Worm (Caenorhabditis elegans) whole organism, young adult: ENCODE results near the gene dmd-9.

Experiments used
- B0261.1 ChIP-seq: sonication (generic microtip); optimal IDR thresholded peaks from 2 replicates; lab custom pipeline; 2016; ENCODE audit warnings: mild to moderate bottlenecking, missing genetic modification characterization, moderate library complexity, missing compliant biosample characterization
- C17E4.6 ChIP-seq: fragments of 200-800 bp; sonication (Bioruptor generic); IDR thresholded peaks from 2 replicates; pipeline ENCODE4 v1.3.6; 2022; ENCODE audit warnings: missing genetic modification reagents, missing genetic modification characterization, missing compliant biosample characterization
- F33H1.4 ChIP-seq: fragments of 200-800 bp; sonication (Bioruptor generic); IDR thresholded peaks from 2 replicates; pipeline ENCODE4 v1.3.6; 2022; ENCODE audit warnings: missing genetic modification reagents, missing genetic modification characterization, missing compliant biosample characterization
- F57A8.1 ChIP-seq: fragments of 200-800 bp; sonication (Bioruptor generic); optimal IDR thresholded peaks from 2 replicates; lab custom pipeline; 2018; ENCODE audit warnings: mild to moderate bottlenecking, missing genetic modification characterization, moderate library complexity, missing compliant biosample characterization
- K11D2.4 ChIP-seq: fragments of 200-800 bp; sonication (Bioruptor generic); IDR thresholded peaks from 2 replicates; pipeline ENCODE4 v1.3.6; 2022; ENCODE audit warnings: missing genetic modification reagents, missing genetic modification characterization, missing compliant biosample characterization
- T26A5.8 ChIP-seq: sonication (generic microtip); optimal IDR thresholded peaks from 2 replicates; lab custom pipeline; 2016; ENCODE audit warnings: missing genetic modification characterization, missing compliant biosample characterization
- Y53F4B.3 ChIP-seq: fragments of 200-800 bp; sonication (Bioruptor generic); IDR thresholded peaks from 2 replicates; pipeline ENCODE4 v1.3.6; 2022; ENCODE audit warnings: missing genetic modification reagents, missing genetic modification characterization, missing compliant biosample characterization
- Y56A3A.18 ChIP-seq: fragments of 200-800 bp; sonication (Bioruptor generic); IDR thresholded peaks from 2 replicates; pipeline ENCODE4 v1.3.6; 2022; ENCODE audit warnings: missing genetic modification reagents, missing genetic modification characterization, missing compliant biosample characterization
- Y79H2A.3 ChIP-seq: fragments of 200-800 bp; sonication (Bioruptor generic); conservative IDR thresholded peaks from 2 replicates; pipeline ENCODE4 v1.3.6; 2022; ENCODE audit warnings: missing genetic modification reagents, missing genetic modification characterization, missing compliant biosample characterization
- ZK185.1 ChIP-seq: sonication (generic microtip); optimal IDR thresholded peaks from 2 replicates; lab custom pipeline; 2016; ENCODE audit warnings: mild to moderate bottlenecking, missing genetic modification characterization, missing compliant biosample characterization; ENCODE audit not compliant: poor library complexity, severe bottlenecking
- ama-1 ChIP-seq, 3 experiments: fragments of 150-350 bp in 1 of 3; sonication (generic microtip) in 2 of 3; optimal IDR thresholded peaks; 2 replicates each; lab custom pipeline; 2014 to 2018; ENCODE audit warnings: missing biosample characterization in 2 of 3, missing genetic modification characterization in 2 of 3, missing genetic modification reagents in 2 of 3
- athp-1 ChIP-seq: sonication (generic microtip); optimal IDR thresholded peaks from 2 replicates; lab custom pipeline; 2017; ENCODE audit warnings: mild to moderate bottlenecking, missing genetic modification characterization, missing compliant biosample characterization
- attf-6 ChIP-seq: fragments of 200-800 bp; sonication (Bioruptor generic); IDR thresholded peaks from 2 replicates; pipeline ENCODE4 v1.3.6; 2022; ENCODE audit warnings: missing genetic modification reagents, missing genetic modification characterization, missing compliant biosample characterization
- cebp-1 ChIP-seq, 2 experiments: fragments of 200-800 bp in 1 of 2; sonication (Bioruptor generic) in 1 of 2; sonication (generic microtip) in 1 of 2; IDR thresholded peaks in 1 of 2; optimal IDR thresholded peaks in 1 of 2; 2 replicates each; pipeline versions ENCODE4 v1.3.6 to Lab custom; 2017 to 2022; ENCODE audit warnings: missing compliant biosample characterization in 2 of 2, missing genetic modification characterization in 2 of 2, mild to moderate bottlenecking in 1 of 2, missing genetic modification reagents in 1 of 2, moderate library complexity in 1 of 2
- ceh-100 ChIP-seq: fragments of 200-800 bp; sonication (Bioruptor generic); IDR thresholded peaks from 2 replicates; pipeline ENCODE4 v1.3.6; 2022; ENCODE audit warnings: missing genetic modification reagents, missing genetic modification characterization, missing compliant biosample characterization
- chd-7 ChIP-seq: sonication (generic microtip); optimal IDR thresholded peaks from 2 replicates; lab custom pipeline; 2016; ENCODE audit warnings: mild to moderate bottlenecking, missing genetic modification characterization, moderate library complexity, missing compliant biosample characterization
- efl-1 ChIP-seq: fragments of 150-350 bp; optimal IDR thresholded peaks from 2 replicates; lab custom pipeline; 2014; ENCODE audit warnings: missing biosample characterization, missing genetic modification reagents, missing genetic modification characterization
- egrh-3 ChIP-seq: fragments of 200-800 bp; sonication (Bioruptor generic); IDR thresholded peaks from 2 replicates; pipeline ENCODE4 v1.3.6; 2022; ENCODE audit warnings: missing genetic modification reagents, missing genetic modification characterization, missing compliant biosample characterization
- gei-17 ChIP-seq: fragments of 200-800 bp; sonication (Bioruptor generic); optimal IDR thresholded peaks from 2 replicates; lab custom pipeline; 2018; ENCODE audit warnings: mild to moderate bottlenecking, missing genetic modification characterization, missing compliant biosample characterization
- him-1 ChIP-seq: sonication (generic microtip); optimal IDR thresholded peaks from 2 replicates; lab custom pipeline; 2016; ENCODE audit warnings: missing genotype, missing genetic modification reagents, missing genetic modification characterization, missing compliant biosample characterization
- hmg-1.2 ChIP-seq: fragments of 200-800 bp; sonication (Bioruptor generic); IDR thresholded peaks from 2 replicates; pipeline ENCODE4 v1.3.6; 2022; ENCODE audit warnings: missing genetic modification reagents, missing genetic modification characterization, missing compliant biosample characterization
- hmg-20 ChIP-seq: fragments of 200-800 bp; sonication (Bioruptor generic); IDR thresholded peaks from 2 replicates; pipeline ENCODE4 v1.3.6; 2022; ENCODE audit warnings: missing genetic modification reagents, missing genetic modification characterization, missing compliant biosample characterization
- lag-1 ChIP-seq: fragments of 200-800 bp; sonication (Bioruptor generic); IDR thresholded peaks from 2 replicates; pipeline ENCODE4 v1.3.6; 2022; ENCODE audit warnings: missing genetic modification reagents, missing genetic modification characterization, missing compliant biosample characterization
- let-526 ChIP-seq: fragments of 200-800 bp; sonication (Bioruptor generic); IDR thresholded peaks from 2 replicates; pipeline ENCODE4 v1.3.6; 2022; ENCODE audit warnings: missing genetic modification reagents, missing genetic modification characterization, missing compliant biosample characterization
- madf-6 ChIP-seq: fragments of 200-800 bp; sonication (Bioruptor generic); IDR thresholded peaks from 2 replicates; pipeline ENCODE4 v1.3.6; 2022; ENCODE audit warnings: missing genetic modification reagents, missing genetic modification characterization, missing compliant biosample characterization
- mel-28 ChIP-seq: sonication (generic microtip); optimal IDR thresholded peaks from 2 replicates; lab custom pipeline; 2016; ENCODE audit warnings: borderline replicate concordance, mild to moderate bottlenecking, missing genetic modification characterization, missing compliant biosample characterization
- mes-4 ChIP-seq: sonication (generic microtip); optimal IDR thresholded peaks from 2 replicates; lab custom pipeline; 2016; ENCODE audit warnings: missing genotype, missing genetic modification characterization, missing compliant biosample characterization
- mxl-1 ChIP-seq: sonication (generic microtip); optimal IDR thresholded peaks from 2 replicates; lab custom pipeline; 2016; ENCODE audit warnings: missing genetic modification characterization, missing compliant biosample characterization
- nhr-90 ChIP-seq: sonication (generic microtip); optimal IDR thresholded peaks from 2 replicates; lab custom pipeline; 2016; ENCODE audit warnings: missing genotype, mild to moderate bottlenecking, missing genetic modification characterization, missing compliant biosample characterization
- pha-4 ChIP-seq: fragments of 150-350 bp; sonication (generic microtip); optimal IDR thresholded peaks from 2 replicates; lab custom pipeline; 2014; ENCODE audit warnings: missing biosample characterization, missing genetic modification reagents, missing genetic modification characterization
- sdz-38 ChIP-seq: sonication (generic microtip); optimal IDR thresholded peaks from 2 replicates; lab custom pipeline; 2016; ENCODE audit warnings: missing genotype, missing genetic modification characterization, missing compliant biosample characterization
- sea-2 ChIP-seq: fragments of 200-800 bp; sonication (Bioruptor generic); IDR thresholded peaks from 2 replicates; pipeline ENCODE4 v1.3.6; 2022; ENCODE audit warnings: missing genetic modification characterization, missing compliant biosample characterization
- snpc-3.4 ChIP-seq: sonication (generic microtip); optimal IDR thresholded peaks from 2 replicates; lab custom pipeline; 2017; ENCODE audit warnings: missing genetic modification characterization, mild to moderate bottlenecking, missing compliant biosample characterization, antibody characterized with exemption, moderate library complexity, missing genotype, missing genetic modification reagents
- somi-1 ChIP-seq: fragments of 200-800 bp; sonication (Bioruptor generic); optimal IDR thresholded peaks from 2 replicates; lab custom pipeline; 2018; ENCODE audit warnings: mild to moderate bottlenecking, missing genetic modification characterization, missing compliant biosample characterization
- tbp1 ChIP-seq: fragments of 200-800 bp; sonication (Bioruptor generic); optimal IDR thresholded peaks from 2 replicates; lab custom pipeline; 2018; ENCODE audit warnings: mild to moderate bottlenecking, missing genetic modification characterization, missing compliant biosample characterization
- tbx-9 ChIP-seq: sonication (generic microtip); optimal IDR thresholded peaks from 2 replicates; lab custom pipeline; 2016; ENCODE audit warnings: borderline replicate concordance, missing genetic modification characterization, inconsistent platforms, missing compliant biosample characterization
- zfh-2 ChIP-seq: fragments of 200-800 bp; sonication (Bioruptor generic); conservative IDR thresholded peaks from 2 replicates; pipeline ENCODE4 v1.3.6; 2022; ENCODE audit warnings: missing genetic modification reagents, missing genetic modification characterization, missing compliant biosample characterization
- zim-3 ChIP-seq: sonication (generic microtip); optimal IDR thresholded peaks from 2 replicates; lab custom pipeline; 2017; ENCODE audit warnings: mild to moderate bottlenecking, missing genetic modification characterization, moderate library complexity, missing compliant biosample characterization
- ztf-26 ChIP-seq: sonication (generic microtip); optimal IDR thresholded peaks from 2 replicates; lab custom pipeline; 2017; ENCODE audit warnings: missing genetic modification characterization, missing compliant biosample characterization
- ztf-3 ChIP-seq: fragments of 200-800 bp; sonication (Bioruptor generic); optimal IDR thresholded peaks from 2 replicates; lab custom pipeline; 2018; ENCODE audit warnings: mild to moderate bottlenecking, missing genetic modification characterization, missing compliant biosample characterization

Gene dmd-9

DNA sequence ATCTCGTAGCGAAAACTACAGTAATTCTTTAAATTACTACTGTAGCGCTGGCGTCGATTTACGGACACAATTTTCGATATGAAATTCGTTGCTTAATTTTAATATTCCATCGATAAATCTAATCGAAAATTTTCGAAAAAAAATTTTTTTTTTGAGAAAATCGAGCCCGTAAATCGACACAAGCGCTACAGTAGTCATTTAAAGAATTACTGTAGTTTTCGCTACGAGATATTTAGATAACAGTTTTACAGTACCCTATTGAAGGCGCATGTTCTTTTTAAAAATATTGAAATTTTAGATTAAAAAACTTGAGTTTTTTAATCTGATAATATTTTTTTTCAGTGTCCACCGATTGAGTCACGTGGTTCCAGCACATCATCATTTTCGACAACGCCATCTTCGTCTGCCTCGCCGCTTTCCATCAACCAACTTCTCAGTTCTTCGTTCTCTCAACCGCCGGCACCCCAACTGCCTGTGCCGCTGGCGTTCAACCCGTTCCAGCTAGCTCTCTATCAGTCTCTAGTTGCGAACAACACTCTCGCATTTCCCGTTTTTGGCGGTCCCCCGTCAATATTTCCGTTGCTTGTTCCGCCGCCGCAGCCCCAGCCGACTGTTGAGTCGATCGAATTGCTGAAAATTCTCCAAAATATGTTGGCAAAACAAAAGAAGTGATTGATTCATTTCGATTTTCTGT lies 39.6 kb upstream of the dmd-9 start (continued):
- TF ChIP-seq zim-3 (tag; lab: Kevin White, UChicago) (no peak), C17E4.6 (no peak), Y56A3A.18 (no peak), mxl-1 (tag; lab: Kevin White, UChicago) (no peak)

DNA sequence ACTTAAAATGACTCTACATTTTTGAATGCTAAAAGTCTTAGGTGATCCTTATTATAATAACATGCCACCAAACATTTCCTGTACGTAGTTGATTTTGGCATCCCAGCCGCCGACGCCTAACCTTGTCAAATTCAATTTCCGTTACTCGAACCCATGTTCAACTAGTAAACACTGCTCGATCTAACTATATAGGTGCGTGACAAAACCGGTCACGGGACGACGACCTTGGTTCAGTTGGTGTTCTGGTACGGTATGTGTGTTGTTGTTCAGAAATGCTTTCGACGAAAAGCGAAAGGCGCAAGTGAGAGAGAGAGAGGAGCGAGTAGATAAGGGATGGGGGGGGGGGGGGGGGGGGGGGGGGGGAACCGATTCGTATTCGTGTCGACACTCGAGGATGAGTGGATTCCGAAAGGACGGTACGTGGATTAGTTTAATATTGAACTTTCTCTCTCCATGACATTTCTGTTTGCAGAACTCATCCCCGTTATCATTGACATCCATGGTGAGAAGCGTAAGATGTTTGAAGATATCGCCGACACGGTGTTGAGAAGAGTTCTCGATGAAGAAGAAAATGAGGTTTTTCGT lies 37.7 kb upstream of the dmd-9 start, which contains the start of gene W08E12.8:
W08E12.8 (plus strand) TSS at position 395 of the 585 bp plus-strand sequence.
- TF ChIP-seq efl-1 (GFP tag; lab: Kevin White, UChicago) = no peak
- TF ChIP-seq gei-17 (GFP tag; lab: Kevin White, UChicago) = no peak
- TF ChIP-seq athp-1 (tag; lab: Kevin White, UChicago) = no peak
- peak; percentile 78; the same call in 1 of the 2 replicates for TF ChIP-seq egrh-3 (GFP tag; lab: Robert Waterston, UW)
- TF ChIP-seq zfh-2 (GFP tag; lab: Robert Waterston, UW) = peak; percentile 72; the same call in 1 of the 2 replicates
- TF ChIP-seq, all 124 proteins: peak for 2

DNA sequence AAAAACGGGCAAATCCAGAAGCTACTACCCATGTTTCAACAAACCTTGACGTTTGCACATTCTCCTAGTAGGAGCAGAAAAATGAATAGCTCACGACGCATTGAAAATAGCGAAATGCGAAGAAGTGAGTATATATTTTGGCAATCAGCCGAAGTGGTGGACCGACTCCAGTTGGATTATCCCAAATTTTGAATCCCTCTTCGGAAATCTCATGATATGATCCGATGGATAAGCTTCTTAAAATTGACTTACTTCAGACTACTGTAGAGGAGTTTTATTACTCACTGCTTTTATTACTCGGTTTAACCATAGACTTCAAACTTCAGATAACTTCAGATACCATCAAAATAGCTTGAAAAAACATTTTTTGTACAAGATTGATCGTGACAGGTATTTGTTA lies 34.9 kb upstream of the dmd-9 start, which contains the start of gene gcy-23:
gcy-23 (minus strand) TSS at position 101 of the 400 bp plus-strand sequence.
- TF ChIP-seq Y79H2A.3 (GFP tag; lab: Robert Waterston, UW) (no peak), him-1 (tag; lab: Kevin White, UChicago) (no peak), F33H1.4 (GFP tag; lab: Robert Waterston, UW) (no peak), pha-4 (tag; lab: Kevin White, UChicago) (no peak), snpc-3.4 (tag; lab: Kevin White, UChicago) (no peak), somi-1 (GFP tag; lab: Kevin White, UChicago) (no peak)

DNA sequence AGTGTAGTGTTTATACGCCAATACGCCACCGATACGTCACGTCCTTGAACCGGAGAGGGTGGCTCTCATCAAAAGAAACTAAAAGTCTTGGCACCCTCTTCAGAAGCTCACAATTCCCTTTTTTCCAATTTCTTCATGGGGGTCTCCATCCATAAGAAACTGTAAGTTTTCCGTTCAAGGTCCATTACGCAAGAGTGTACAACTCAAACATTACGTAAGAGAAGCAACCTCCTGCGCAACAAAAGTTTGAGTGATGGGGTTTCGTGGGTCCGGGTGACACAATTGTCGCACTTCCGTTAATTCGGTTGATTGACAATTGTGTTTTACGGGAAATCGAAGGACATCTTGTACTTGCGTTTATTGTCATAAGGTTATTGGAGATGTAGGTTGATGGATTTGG lies 24.5 kb upstream of the dmd-9 start:
- TF ChIP-seq madf-6 (GFP tag; lab: Robert Waterston, UW) (no peak), chd-7 (no peak), ztf-26 (tag; lab: Kevin White, UChicago) (no peak), hmg-1.2 (no peak; the same call in 1 of the 2 replicates), nhr-90 (no peak), mxl-1 (tag; lab: Kevin White, UChicago) (no peak), F57A8.1 (GFP tag; lab: Kevin White, UChicago) (no peak), mel-28 (no peak), hmg-20 (GFP tag; lab: Robert Waterston, UW) (no peak), tbp1 (GFP tag; lab: Kevin White, UChicago) (no peak), Y53F4B.3 (GFP tag; lab: Robert Waterston, UW) (no peak), ZK185.1 (tag; lab: Kevin White, UChicago) (no peak), sea-2 (GFP tag; lab: Robert Waterston, UW) (no peak), mes-4 (no peak), let-526 (GFP tag; lab: Robert Waterston, UW) (no peak), T26A5.8 (no peak)

ce11 chrIV:3273295-3273694 lies 19.0 kb upstream of the dmd-9 start, which contains the start of gene T26C12.3:
T26C12.3 (minus strand) TSS chrIV:3273395.
- no peak for TF ChIP-seq sdz-38
- TF ChIP-seq gei-17 (GFP tag; lab: Kevin White, UChicago) = no peak
- no peak for TF ChIP-seq tbx-9 (tag; lab: Kevin White, UChicago)
- TF ChIP-seq pha-4 (tag; lab: Kevin White, UChicago) = no peak
- TF ChIP-seq cebp-1 (GFP tag; IDR thresholded peaks at IDR 0.05; lab: Robert Waterston, UW) = no peak
- no peak for TF ChIP-seq cebp-1 (tag; optimal IDR thresholded peaks at IDR 0.05; lab: Kevin White, UChicago)
- no peak for TF ChIP-seq ceh-100
- TF ChIP-seq B0261.1 (tag; lab: Kevin White, UChicago) = no peak
- TF ChIP-seq ama-1 (optimal IDR thresholded peaks at IDR 0.05; lab: Kevin White, UChicago) = no peak
- no peak for TF ChIP-seq ama-1 (GFP tag; optimal IDR thresholded peaks at IDR 0.05; lab: Kevin White, UChicago)
- TF ChIP-seq K11D2.4 (GFP tag; lab: Robert Waterston, UW) = no peak
- TF ChIP-seq attf-6 (GFP tag; lab: Robert Waterston, UW) = no peak
- no peak for TF ChIP-seq ztf-3
- TF ChIP-seq lag-1 (GFP tag; lab: Robert Waterston, UW) = no peak
